Worm (Caenorhabditis elegans): ENCODE results near the gene col-85.

The col-85 gene

ce11 chrII:12448241-12448640 is 46.7 kb downstream of the col-85 start, which contains the start of gene srh-27:
TSS of gene srh-27 (plus strand) at chrII:12448541.
- no peak for TF ChIP-seq nfya-1 (tag; optimal IDR thresholded peaks at IDR 0.05; ENCODE audit: insufficient read depth)
- no peak for TF ChIP-seq fkh-2 (tag; optimal IDR thresholded peaks at IDR 0.05)
- no peak for TF ChIP-seq fos-1 (tag; optimal IDR thresholded peaks at IDR 0.05)
- no peak for TF ChIP-seq nhr-76 (tag; optimal IDR thresholded peaks at IDR 0.05)
- no peak for TF ChIP-seq nhr-43 (tag; optimal IDR thresholded peaks at IDR 0.05; ENCODE audit: poor library complexity, severe bottlenecking)
- TF ChIP-seq hmg-11 (tag; optimal IDR thresholded peaks at IDR 0.05) = no peak
- TF ChIP-seq pqm-1 (tag; optimal IDR thresholded peaks at IDR 0.05) = no peak
- no peak for TF ChIP-seq unc-62 (GFP tag; optimal IDR thresholded peaks at IDR 0.05)
- no peak for TF ChIP-seq lsy-12 (tag; optimal IDR thresholded peaks at IDR 0.05)
- no peak for TF ChIP-seq ceh-9 (tag; optimal IDR thresholded peaks at IDR 0.05)
- no peak for TF ChIP-seq elt-3 (tag; optimal IDR thresholded peaks at IDR 0.05)

DNA sequence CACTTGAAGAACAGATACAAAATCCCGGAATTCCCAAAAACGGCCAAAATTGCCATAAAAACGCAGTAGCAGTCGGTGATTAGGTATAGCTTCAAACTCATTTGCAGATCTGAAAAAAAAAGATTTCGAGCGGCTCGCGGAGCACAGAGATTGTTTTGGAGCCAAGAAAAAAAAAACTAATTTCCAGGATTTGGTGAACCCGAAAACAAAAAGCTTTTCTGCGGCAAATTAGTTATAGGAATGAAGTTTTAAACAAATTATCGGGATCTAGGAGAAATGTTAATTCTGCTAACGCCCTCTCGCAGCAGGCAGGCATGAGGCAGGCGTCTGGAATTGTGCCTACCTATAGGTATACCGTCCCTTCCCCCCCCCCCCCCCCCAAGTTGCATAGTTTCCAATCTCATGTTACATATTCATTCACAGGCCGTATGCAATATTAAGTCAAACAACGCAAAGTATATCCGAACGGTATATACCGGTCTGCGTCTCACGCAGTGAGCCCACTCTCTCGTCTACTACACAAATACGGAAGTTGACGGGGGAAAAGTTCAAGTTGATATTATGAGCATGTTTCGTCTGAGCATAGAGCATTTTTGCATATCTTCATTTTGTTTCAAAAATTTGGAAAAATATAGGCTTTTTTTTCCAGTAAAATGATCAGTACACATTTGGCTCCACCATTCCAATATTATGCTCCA is 50.1 kb downstream of the col-85 start, which contains the start of the genes W05H5.1 and pitr-6:
Gene W05H5.1 (minus strand): TSS at position 101 of the 698 bp plus-strand sequence.
Gene pitr-6 (plus strand): TSS at position 648 of the 698 bp plus-strand sequence.
- TF ChIP-seq nhr-77 (tag; optimal IDR thresholded peaks at IDR 0.05) (no peak), elt-1 (tag; optimal IDR thresholded peaks at IDR 0.05) (no peak), ceh-9 (tag; optimal IDR thresholded peaks at IDR 0.05) (no peak), tbx-2 (tag; optimal IDR thresholded peaks at IDR 0.05) (no peak), mdl-1 (tag; optimal IDR thresholded peaks at IDR 0.05) (no peak), nhr-76 (tag; optimal IDR thresholded peaks at IDR 0.05) (no peak), zag-1 (tag; optimal IDR thresholded peaks at IDR 0.05) (no peak), pha-4 (tag; optimal IDR thresholded peaks at IDR 0.05) (no peak)

Data from whole organism, L3 larva.